Fruit fly (Drosophila melanogaster) whole organism, embryonic: Measurements from ENCODE around the gene Gclc.

Source experiments
- Atf6 ChIP-seq: fragments of 200-800 bp; sonication (Bioruptor generic); IDR thresholded peaks from 2 replicates; pipeline ENCODE4 v1.3.6; 2022; ENCODE audit warnings: missing biosample characterization, missing genetic modification characterization
- Blimp-1 ChIP-seq: fragments of 200-800 bp; sonication (Bioruptor generic); optimal IDR thresholded peaks from 3 replicates; lab custom pipeline; 2018; ENCODE audit warnings: missing biosample characterization, missing genetic modification characterization, mild to moderate bottlenecking, moderate library complexity, missing genetic modification reagents
- CG10462 ChIP-seq: fragments of 200-800 bp; sonication (Bioruptor generic); optimal IDR thresholded peaks from 2 replicates; lab custom pipeline; 2016; ENCODE audit warnings: missing biosample characterization, missing genetic modification characterization
- CG11247 ChIP-seq: fragments of 200-800 bp; sonication (Bioruptor generic); IDR thresholded peaks from 2 replicates; pipeline ENCODE4 v1.3.6; 2022; ENCODE audit warnings: missing biosample characterization, missing genetic modification characterization
- CG13287 ChIP-seq: fragments of 200-800 bp; sonication (Bioruptor generic); IDR thresholded peaks from 2 replicates; pipeline ENCODE4 v1.3.6; 2022; ENCODE audit warnings: missing biosample characterization, missing genetic modification characterization; ENCODE audit not compliant: partially characterized antibody
- CG14441 ChIP-seq: fragments of 200-800 bp; sonication (Bioruptor generic); IDR thresholded peaks from 2 replicates; pipeline ENCODE4 v1.3.6; 2022; ENCODE audit warnings: missing biosample characterization, missing genetic modification characterization
- CG14860 ChIP-seq: fragments of 200-800 bp; sonication (Bioruptor generic); IDR thresholded peaks from 3 replicates; pipeline ENCODE4 v1.3.6; 2022; ENCODE audit warnings: missing biosample characterization, missing genetic modification characterization; ENCODE audit not compliant: partially characterized antibody
- CG15601 ChIP-seq: fragments of 200-800 bp; sonication (Bioruptor generic); optimal IDR thresholded peaks from 3 replicates; lab custom pipeline; 2019; ENCODE audit warnings: missing biosample characterization, mild to moderate bottlenecking, missing genetic modification characterization, moderate library complexity
- CG16779 ChIP-seq: fragments of 200-800 bp; sonication (Bioruptor generic); IDR thresholded peaks from 2 replicates; pipeline ENCODE4 v1.3.6; 2022; ENCODE audit warnings: missing biosample characterization, missing genetic modification characterization
- CG1832 ChIP-seq: fragments of 200-800 bp; sonication (Bioruptor generic); optimal IDR thresholded peaks from 2 replicates; lab custom pipeline; 2017; ENCODE audit warnings: missing biosample characterization, mild to moderate bottlenecking, missing genetic modification characterization, inconsistent platforms
- CG31441 ChIP-seq: fragments of 200-800 bp; sonication (Bioruptor generic); IDR thresholded peaks from 2 replicates; pipeline ENCODE4 v1.3.6; 2022; ENCODE audit warnings: missing biosample characterization, missing genetic modification characterization
- CG3281 ChIP-seq: fragments of 200-800 bp; sonication (Bioruptor generic); optimal IDR thresholded peaks from 3 replicates; lab custom pipeline; 2017; ENCODE audit warnings: missing biosample characterization, mild to moderate bottlenecking, missing genetic modification characterization
- CG4282 ChIP-seq: fragments of 200-800 bp; sonication (Bioruptor generic); optimal IDR thresholded peaks from 2 replicates; lab custom pipeline; 2016; ENCODE audit warnings: missing biosample characterization, missing genetic modification characterization
- CG7271 ChIP-seq: fragments of 200-800 bp; sonication (Bioruptor generic); optimal IDR thresholded peaks from 2 replicates; lab custom pipeline; 2018; ENCODE audit warnings: missing biosample characterization, mild to moderate bottlenecking, missing genetic modification characterization, moderate library complexity
- CG7745 ChIP-seq: fragments of 200-800 bp; sonication (Bioruptor generic); optimal IDR thresholded peaks from 2 replicates; lab custom pipeline; 2018; ENCODE audit warnings: missing biosample characterization, mild to moderate bottlenecking, missing genetic modification characterization, moderate library complexity
- CG8089 ChIP-seq: fragments of 200-800 bp; sonication (Bioruptor generic); optimal IDR thresholded peaks from 3 replicates; lab custom pipeline; 2016; ENCODE audit warnings: missing biosample characterization, missing genetic modification characterization
- CG8924 ChIP-seq: fragments of 200-800 bp; optimal IDR thresholded peaks from 3 replicates; lab custom pipeline; 2019; ENCODE audit warnings: missing biosample characterization, mild to moderate bottlenecking, missing genetic modification characterization, moderate library complexity
- Drgx ChIP-seq: fragments of 200-800 bp; sonication (Bioruptor generic); IDR thresholded peaks from 2 replicates; pipeline ENCODE4 v1.3.6; 2022; ENCODE audit warnings: missing biosample characterization, missing genetic modification characterization
- Ets65A ChIP-seq: fragments of 200-800 bp; sonication (Bioruptor generic); peaks from one replicate; lab custom pipeline; 2016; ENCODE audit warnings: missing biosample characterization, missing genetic modification characterization
- GATAe ChIP-seq: fragments of 200-800 bp; sonication (Bioruptor generic); conservative IDR thresholded peaks from 2 replicates; pipeline ENCODE4 v1.3.6; 2022; ENCODE audit warnings: missing biosample characterization, missing genetic modification characterization
- Hmx ChIP-seq: fragments of 200-800 bp; sonication (Bioruptor generic); optimal IDR thresholded peaks from 2 replicates; lab custom pipeline; 2016; ENCODE audit warnings: missing biosample characterization, missing genetic modification characterization
- Hr78 ChIP-seq, 2 experiments: fragments of 200-800 bp in 1 of 2; fragments of >200 bp in 1 of 2; sonication (Bioruptor generic) in 1 of 2; optimal IDR thresholded peaks; 2 replicates each; lab custom pipeline; 2017 to 2019; ENCODE audit warnings: missing biosample characterization in 2 of 2, missing genetic modification characterization in 2 of 2, mild to moderate bottlenecking in 1 of 2, moderate library complexity in 1 of 2
- MTF-1 ChIP-seq: fragments of 200-800 bp; sonication (Bioruptor generic); optimal IDR thresholded peaks from 2 replicates; lab custom pipeline; 2018; ENCODE audit warnings: missing biosample characterization, mild to moderate bottlenecking, missing genetic modification characterization, borderline replicate concordance
- NC2α ChIP-seq: fragments of 200-800 bp; sonication (Bioruptor generic); optimal IDR thresholded peaks from 2 replicates; lab custom pipeline; 2016; ENCODE audit warnings: missing biosample characterization, missing genetic modification characterization
- Rfx ChIP-seq: fragments of 200-800 bp; sonication (Bioruptor generic); IDR thresholded peaks from 2 replicates; pipeline ENCODE4 v1.3.6; 2022; ENCODE audit warnings: missing biosample characterization, missing genetic modification characterization
- Rx ChIP-seq: fragments of 200-800 bp; sonication (Bioruptor generic); IDR thresholded peaks from 2 replicates; pipeline ENCODE4 v1.3.6; 2022; ENCODE audit warnings: missing biosample characterization, missing genetic modification characterization
- amos ChIP-seq: fragments of 200-800 bp; sonication (Bioruptor generic); IDR thresholded peaks from 2 replicates; pipeline ENCODE4 v1.3.6; 2022; ENCODE audit warnings: missing biosample characterization, missing genetic modification characterization; ENCODE audit not compliant: partially characterized antibody
- chif ChIP-seq, 2 experiments: fragments of 200-800 bp; sonication (Bioruptor generic); optimal IDR thresholded peaks; 3 replicates each; lab custom pipeline; 2016; ENCODE audit warnings: missing biosample characterization in 2 of 2, missing genetic modification characterization in 2 of 2
- chinmo ChIP-seq: fragments of 200-800 bp; sonication (Bioruptor generic); IDR thresholded peaks from 4 replicates; pipeline ENCODE4 v1.3.6; 2022; ENCODE audit warnings: missing biosample characterization, missing genetic modification characterization; ENCODE audit not compliant: partially characterized antibody
- crol ChIP-seq: fragments of 200-800 bp; sonication (Bioruptor generic); IDR thresholded peaks from 2 replicates; pipeline ENCODE4 v1.3.6; 2022; ENCODE audit warnings: missing biosample characterization, missing genetic modification characterization
- dimm ChIP-seq: fragments of 200-800 bp; sonication (Bioruptor generic); IDR thresholded peaks from 2 replicates; pipeline ENCODE4 v1.3.6; 2022; ENCODE audit warnings: missing biosample characterization, missing genetic modification characterization
- dm ChIP-seq: fragments of 200-800 bp; sonication (Bioruptor generic); optimal IDR thresholded peaks from 3 replicates; lab custom pipeline; 2016; ENCODE audit warnings: missing biosample characterization, missing genetic modification characterization
- dpn ChIP-seq, 2 experiments: fragments of 200-800 bp; sonication (Bioruptor generic); optimal IDR thresholded peaks; 3 replicates each; lab custom pipeline; 2016; ENCODE audit warnings: missing biosample characterization in 2 of 2, missing genetic modification characterization in 2 of 2
- emc ChIP-seq: fragments of 200-800 bp; sonication (Bioruptor generic); optimal IDR thresholded peaks from 2 replicates; lab custom pipeline; 2016; ENCODE audit warnings: missing biosample characterization, missing genetic modification characterization
- ems ChIP-seq: fragments of 200-800 bp; sonication (Bioruptor generic); optimal IDR thresholded peaks from 3 replicates; lab custom pipeline; 2016; ENCODE audit warnings: missing biosample characterization, missing genetic modification characterization
- eve ChIP-seq, 2 experiments: fragments of >200 bp; optimal IDR thresholded peaks; 2 replicates each; lab custom pipeline; 2017; ENCODE audit warnings: missing biosample characterization in 2 of 2, missing genetic modification characterization in 2 of 2
- ewg ChIP-seq: fragments of 200-800 bp; sonication (Bioruptor generic); optimal IDR thresholded peaks from 3 replicates; lab custom pipeline; 2017; ENCODE audit warnings: mild to moderate bottlenecking, missing biosample characterization, missing genetic modification reagents, missing genetic modification characterization
- gem ChIP-seq: fragments of 200-800 bp; sonication (Bioruptor generic); optimal IDR thresholded peaks from 2 replicates; lab custom pipeline; 2019; ENCODE audit warnings: missing biosample characterization, mild to moderate bottlenecking, missing genetic modification characterization, moderate library complexity
- gsb-n ChIP-seq: fragments of 200-800 bp; sonication (Bioruptor generic); optimal IDR thresholded peaks from 3 replicates; lab custom pipeline; 2018; ENCODE audit warnings: missing biosample characterization, mild to moderate bottlenecking, missing genetic modification characterization
- knrl ChIP-seq: fragments of 200-800 bp; sonication (Bioruptor generic); IDR thresholded peaks from 3 replicates; pipeline ENCODE4 v1.3.6; 2022; ENCODE audit warnings: missing biosample characterization, missing genetic modification characterization; ENCODE audit not compliant: partially characterized antibody
- nau ChIP-seq: fragments of 200-800 bp; sonication (Bioruptor generic); optimal IDR thresholded peaks from 3 replicates; lab custom pipeline; 2017; ENCODE audit warnings: missing biosample characterization, mild to moderate bottlenecking, missing genetic modification characterization, missing genetic modification reagents
- odd ChIP-seq: fragments of 200-800 bp; sonication (Bioruptor generic); optimal IDR thresholded peaks from 2 replicates; lab custom pipeline; 2017; ENCODE audit warnings: missing biosample characterization, mild to moderate bottlenecking, missing genetic modification characterization
- pb ChIP-seq: fragments of 200-800 bp; sonication (Bioruptor generic); optimal IDR thresholded peaks from 3 replicates; lab custom pipeline; 2016; ENCODE audit warnings: missing biosample characterization, missing genetic modification characterization
- pho ChIP-seq: fragments of 200-800 bp; sonication (Bioruptor generic); optimal IDR thresholded peaks from 2 replicates; lab custom pipeline; 2016; ENCODE audit warnings: missing biosample characterization, missing genetic modification characterization
- sima ChIP-seq: fragments of 200-800 bp; sonication (Bioruptor generic); optimal IDR thresholded peaks from 2 replicates; lab custom pipeline; 2016; ENCODE audit warnings: missing biosample characterization, missing genetic modification characterization
- sisA ChIP-seq: fragments of 200-800 bp; sonication (Bioruptor generic); IDR thresholded peaks from 2 replicates; pipeline ENCODE4 v1.3.6; 2022; ENCODE audit warnings: missing biosample characterization, missing genetic modification characterization
- sna ChIP-seq: fragments of 200-800 bp; sonication (Bioruptor generic); IDR thresholded peaks from 2 replicates; pipeline ENCODE4 v1.3.6; 2022; ENCODE audit warnings: missing biosample characterization, missing genetic modification characterization; ENCODE audit not compliant: partially characterized antibody
- sqz ChIP-seq: fragments of 200-800 bp; sonication (Bioruptor generic); optimal IDR thresholded peaks from 3 replicates; lab custom pipeline; 2018; ENCODE audit warnings: missing biosample characterization, mild to moderate bottlenecking, missing genetic modification characterization
- tx ChIP-seq: fragments of 200-800 bp; sonication (Bioruptor generic); optimal IDR thresholded peaks from 2 replicates; lab custom pipeline; 2016; ENCODE audit warnings: missing biosample characterization, missing genetic modification characterization
- unc-4 ChIP-seq: fragments of 200-800 bp; sonication (Bioruptor generic); IDR thresholded peaks from 2 replicates; pipeline ENCODE4 v1.3.6; 2022; ENCODE audit warnings: missing biosample characterization, missing genetic modification characterization; ENCODE audit not compliant: partially characterized antibody

Gclc gene

dm6 chrX:8106281-8107050 lies 9.5 kb downstream of the Gclc start (continued):
- TF ChIP-seq amos (GFP tag; lab: Robert Waterston, UW) = no peak
- no peak for TF ChIP-seq dm
- no peak for TF ChIP-seq GATAe (GFP tag; lab: Robert Waterston, UW)
- no peak for TF ChIP-seq sisA (GFP tag; lab: Robert Waterston, UW)
- peak; percentile 53 for TF ChIP-seq sqz (GFP tag; lab: Kevin White, UChicago)
- no peak for TF ChIP-seq knrl (GFP tag; lab: Robert Waterston, UW)
- no peak for TF ChIP-seq unc-4
- TF ChIP-seq CG7271 = no peak
- TF ChIP-seq chif (GFP tag; optimal IDR thresholded peaks at IDR 0.05; lab: Kevin White, UChicago) = no peak
- no peak for TF ChIP-seq tx (GFP tag; lab: Kevin White, UChicago)
- no peak for TF ChIP-seq CG14441 (GFP tag; lab: Robert Waterston, UW)
- TF ChIP-seq CG13287 (GFP tag; lab: Robert Waterston, UW) = no peak
- no peak for TF ChIP-seq gsb-n (tag; lab: Kevin White, UChicago)
- no peak for TF ChIP-seq Blimp-1 (GFP tag; lab: Kevin White, UChicago)
- peak; percentile 95 for TF ChIP-seq CG7745 (tag; lab: Kevin White, UChicago)
- no peak for TF ChIP-seq ewg (GFP tag; lab: Kevin White, UChicago)
- TF ChIP-seq Rx (GFP tag; lab: Robert Waterston, UW) = no peak
- no peak for TF ChIP-seq dimm (GFP tag; lab: Robert Waterston, UW)
- no peak for TF ChIP-seq CG8089 (GFP tag; lab: Kevin White, UChicago)
- TF ChIP-seq Hmx = no peak
- no peak for TF ChIP-seq pho (GFP tag; lab: Kevin White, UChicago)
- no peak for TF ChIP-seq dpn (GFP tag; optimal IDR thresholded peaks at IDR 0.05; lab: Kevin White, UChicago)
- no peak for TF ChIP-seq CG8924
- no peak for TF ChIP-seq Rfx (GFP tag; lab: Robert Waterston, UW)
- no peak for TF ChIP-seq ems
- no peak for TF ChIP-seq CG31441 (GFP tag; lab: Robert Waterston, UW)
- TF ChIP-seq MTF-1 (GFP tag; lab: Kevin White, UChicago) = no peak
- TF ChIP-seq Drgx (GFP tag; lab: Robert Waterston, UW) = no peak
- TF ChIP-seq CG10462 (GFP tag; lab: Kevin White, UChicago) = no peak
- no peak for TF ChIP-seq Atf6 (GFP tag; lab: Robert Waterston, UW)
- TF ChIP-seq gem (tag; lab: Kevin White, UChicago) = no peak
- no peak for TF ChIP-seq CG4282 (GFP tag; lab: Kevin White, UChicago)
- TF ChIP-seq chinmo = 0 out of 4 replicates have a peak, but pooled peaks have one; percentile 14
- no peak for TF ChIP-seq Ets65A (GFP tag; lab: Kevin White, UChicago)
- no peak for TF ChIP-seq pb (GFP tag; lab: Kevin White, UChicago)
- no peak for TF ChIP-seq emc (GFP tag; lab: Kevin White, UChicago)
- no peak for TF ChIP-seq sna
- TF ChIP-seq CG3281 = no peak
- peak; percentile 10 for TF ChIP-seq CG15601 (tag; lab: Kevin White, UChicago)
- no peak for TF ChIP-seq NC2α (GFP tag; lab: Kevin White, UChicago)
- no peak for TF ChIP-seq odd (GFP tag; lab: Kevin White, UChicago)
- TF ChIP-seq Hr78 (GFP tag; optimal IDR thresholded peaks at IDR 0.05; lab: Kevin White, UChicago) = peak in 1 of 2 experiments; percentile 53
- TF ChIP-seq crol = no peak
- no peak for TF ChIP-seq nau (GFP tag; lab: Kevin White, UChicago)
- no peak for TF ChIP-seq CG16779 (GFP tag; lab: Robert Waterston, UW)
- no peak for TF ChIP-seq sima (GFP tag; lab: Kevin White, UChicago)
- no peak for TF ChIP-seq CG11247 (GFP tag; lab: Robert Waterston, UW)
- no peak for TF ChIP-seq CG1832 (GFP tag; lab: Kevin White, UChicago)
- no peak for TF ChIP-seq eve (GFP tag; optimal IDR thresholded peaks at IDR 0.05; lab: Kevin White, UChicago)
- TF ChIP-seq CG14860 (GFP tag; lab: Robert Waterston, UW) = no peak
